Worm (Caenorhabditis elegans): ENCODE results near the gene F13C5.3.

F13C5.3 gene

ce11 chrX:593245-593733 is 6.1 kb downstream of the F13C5.3 start (continued):
- TF ChIP-seq ceh-8 (GFP tag; optimal IDR thresholded peaks at IDR 0.05) (peak; percentile 16), jun-1 (tag; optimal IDR thresholded peaks at IDR 0.05) (peak; percentile 82), hlh-17 (GFP tag; optimal IDR thresholded peaks at IDR 0.05; ENCODE audit: borderline replicate concordance) (no peak), lir-3 (tag; optimal IDR thresholded peaks at IDR 0.05; ENCODE audit: poor library complexity) (peak; percentile 59)

- peak; percentile 97 for TF ChIP-seq skn-1 (tag; optimal IDR thresholded peaks at IDR 0.05)
- no peak for TF ChIP-seq pqm-1 (tag; optimal IDR thresholded peaks at IDR 0.05)
- no peak for TF ChIP-seq sox-4 (tag; optimal IDR thresholded peaks at IDR 0.05)
- TF ChIP-seq mef-2 (tag; optimal IDR thresholded peaks at IDR 0.05) = no peak
- no peak for TF ChIP-seq snpc-4 (tag; optimal IDR thresholded peaks at IDR 0.05)
- TF ChIP-seq isw-1 (GFP tag; IDR thresholded peaks at IDR 0.05) = no peak
- peak; percentile 40 for TF ChIP-seq nhr-85 (tag)
- TF ChIP-seq nhr-28 (tag; optimal IDR thresholded peaks at IDR 0.05) = no peak
- no peak for TF ChIP-seq efl-1 (optimal IDR thresholded peaks at IDR 0.05)
- TF ChIP-seq efl-1 (GFP tag; optimal IDR thresholded peaks at IDR 0.05 in 1 of 2) = peak in 1 of 2 experiments; percentile 19
- TF ChIP-seq pag-3 (tag; optimal IDR thresholded peaks at IDR 0.05; ENCODE audit: borderline replicate concordance, insufficient read depth) = no peak
- TF ChIP-seq zag-1 (tag; optimal IDR thresholded peaks at IDR 0.05) = no peak
- no peak for TF ChIP-seq fkh-8 (tag; optimal IDR thresholded peaks at IDR 0.05)
- no peak for TF ChIP-seq nhr-20 (tag; optimal IDR thresholded peaks at IDR 0.05)
- no peak for TF ChIP-seq C16A3.4 (tag; optimal IDR thresholded peaks at IDR 0.05)
- TF ChIP-seq lin-39 (tag; optimal IDR thresholded peaks at IDR 0.05) = no peak
- no peak for TF ChIP-seq egl-27 (tag; optimal IDR thresholded peaks at IDR 0.05)
- no peak for TF ChIP-seq unc-98 (GFP tag; IDR thresholded peaks at IDR 0.05)
- TF ChIP-seq ceh-82 (tag; optimal IDR thresholded peaks at IDR 0.05) = no peak
- no peak for TF ChIP-seq fkh-4 (tag; optimal IDR thresholded peaks at IDR 0.05; ENCODE audit: borderline replicate concordance)
These were observed 8.3 kb downstream of the F13C5.3 start for ce11 chrX:591056-591455.

- peak; percentile 44 for TF ChIP-seq skn-1 (tag; optimal IDR thresholded peaks at IDR 0.05)
- TF ChIP-seq ceh-88 (GFP tag; IDR thresholded peaks at IDR 0.05) = no peak
These were observed 11.6 kb downstream of the F13C5.3 start, which contains the start of gene mrp-1 for ce11 chrX:587798-588197. mrp-1 (minus strand) TSS chrX:587898.

- TF ChIP-seq nhr-85 (tag) (peak; percentile 63), isw-1 (GFP tag; IDR thresholded peaks at IDR 0.05) (no peak)
These were observed 13.7 kb downstream of the F13C5.3 start for ce11 chrX:585598-586217.

ce11 chrX:581754-582153 is 17.6 kb downstream of the F13C5.3 start:
- TF ChIP-seq egl-27 (tag; optimal IDR thresholded peaks at IDR 0.05) = no peak

ce11 chrX:575084-575483 is 24.3 kb downstream of the F13C5.3 start:
- TF ChIP-seq ama-1 (optimal IDR thresholded peaks at IDR 0.05) = no peak
- peak; percentile 15 for TF ChIP-seq nhr-47 (tag; optimal IDR thresholded peaks at IDR 0.05)
- no peak for TF ChIP-seq elt-3 (tag; optimal IDR thresholded peaks at IDR 0.05)
- no peak for TF ChIP-seq efl-1 (optimal IDR thresholded peaks at IDR 0.05)
- TF ChIP-seq efl-1 (GFP tag; optimal IDR thresholded peaks at IDR 0.05 in 1 of 2) = no peak
- peak; percentile 86 for TF ChIP-seq skn-1 (tag; optimal IDR thresholded peaks at IDR 0.05)
- no peak for TF ChIP-seq lin-39 (tag; optimal IDR thresholded peaks at IDR 0.05)
- no peak for TF ChIP-seq nhr-85 (tag)
- no peak for TF ChIP-seq fkh-4 (tag; optimal IDR thresholded peaks at IDR 0.05; ENCODE audit: borderline replicate concordance)
- peak; percentile 63 for TF ChIP-seq fkh-8 (tag; optimal IDR thresholded peaks at IDR 0.05)
- no peak for TF ChIP-seq rnt-1 (tag; optimal IDR thresholded peaks at IDR 0.05)
- TF ChIP-seq ceh-82 (tag; optimal IDR thresholded peaks at IDR 0.05) = peak in 1 of 3 experiments; percentile 34
- no peak for TF ChIP-seq nhr-20 (tag; optimal IDR thresholded peaks at IDR 0.05)
- no peak for TF ChIP-seq grh-1 (GFP tag; IDR thresholded peaks at IDR 0.05)
- TF ChIP-seq nhr-71 (tag; optimal IDR thresholded peaks at IDR 0.05) = peak; percentile 13
- no peak for TF ChIP-seq sptf-1 (tag; optimal IDR thresholded peaks at IDR 0.05)
- TF ChIP-seq fkh-10 (GFP tag; optimal IDR thresholded peaks at IDR 0.05) = no peak
- no peak for TF ChIP-seq nhr-76 (tag; optimal IDR thresholded peaks at IDR 0.05)
